Fruit fly (Drosophila melanogaster): ENCODE data around the gene trol.

dm6 chrX:2588415-2589411 is 43.5 kb upstream of the trol start, which contains the start of gene egh:
- TF ChIP-seq EcR (GFP tag; optimal IDR thresholded peaks at IDR 0.05) (no peak), psq (optimal IDR thresholded peaks at IDR 0.05) (no peak), pan (optimal IDR thresholded peaks at IDR 0.05) (no peak), CG8478 (optimal IDR thresholded peaks at IDR 0.05) (no peak), usp (GFP tag; optimal IDR thresholded peaks at IDR 0.05) (no peak)

Data from whole organism.